Worm (Caenorhabditis elegans): Measurements from ENCODE around the gene gipc-2.

DNA sequence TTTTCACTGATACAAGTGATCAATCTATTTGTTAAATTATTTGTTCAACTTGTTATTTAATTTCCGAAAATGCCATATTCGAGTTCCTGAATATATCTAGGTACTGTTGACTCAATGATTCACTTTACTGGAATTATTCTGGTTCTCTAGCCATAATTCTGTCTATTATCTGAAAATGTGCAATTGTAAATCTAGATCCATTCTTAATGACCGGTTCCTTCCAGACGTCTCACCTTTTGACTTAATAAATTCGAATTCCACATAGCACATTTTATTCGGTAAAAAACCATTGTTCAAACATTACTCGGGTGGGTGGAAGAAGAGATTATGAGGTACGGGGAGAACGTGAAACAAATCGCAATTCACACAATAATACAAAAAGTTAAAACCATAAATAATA lies 38.0 kb downstream of the gipc-2 start:
- no peak for TF ChIP-seq dao-5 (tag; optimal IDR thresholded peaks at IDR 0.05)
- no peak for TF ChIP-seq him-1 (tag; optimal IDR thresholded peaks at IDR 0.05)
- no peak for TF ChIP-seq W03F9.2 (tag; optimal IDR thresholded peaks at IDR 0.05)

All from whole organism, L4/young adult.